Worm (Caenorhabditis elegans): Measurements from ENCODE around the gene sdpn-1.

- no peak for TF ChIP-seq fos-1 (tag; optimal IDR thresholded peaks at IDR 0.05)
- TF ChIP-seq lin-39 (tag; optimal IDR thresholded peaks at IDR 0.05), result no peak
- TF ChIP-seq skn-1 (tag; optimal IDR thresholded peaks at IDR 0.05), result no peak
- no peak for TF ChIP-seq lin-13 (GFP tag; optimal IDR thresholded peaks at IDR 0.05)
- no peak for TF ChIP-seq elt-1 (tag; optimal IDR thresholded peaks at IDR 0.05)
- TF ChIP-seq nhr-77 (tag; optimal IDR thresholded peaks at IDR 0.05), result no peak
- TF ChIP-seq nhr-237 (tag; optimal IDR thresholded peaks at IDR 0.05), result no peak
- TF ChIP-seq aly-2 (tag; optimal IDR thresholded peaks at IDR 0.05), result no peak
- TF ChIP-seq nhr-10 (tag; optimal IDR thresholded peaks at IDR 0.05), result no peak
- no peak for TF ChIP-seq ztf-11 (tag; optimal IDR thresholded peaks at IDR 0.05)
These were observed 16.0 kb downstream of the sdpn-1 start, which contains the start of gene his-71 for ce11 chrX:7982047-7982446.
